Worm (Caenorhabditis elegans): ENCODE results near the gene F22E5.13.
"Not testable (repeated sequence)": the region's sequence is repeated elsewhere in the genome, so short reads cannot be mapped to it uniquely, and the experiment has no call there.

Gene F22E5.13

DNA sequence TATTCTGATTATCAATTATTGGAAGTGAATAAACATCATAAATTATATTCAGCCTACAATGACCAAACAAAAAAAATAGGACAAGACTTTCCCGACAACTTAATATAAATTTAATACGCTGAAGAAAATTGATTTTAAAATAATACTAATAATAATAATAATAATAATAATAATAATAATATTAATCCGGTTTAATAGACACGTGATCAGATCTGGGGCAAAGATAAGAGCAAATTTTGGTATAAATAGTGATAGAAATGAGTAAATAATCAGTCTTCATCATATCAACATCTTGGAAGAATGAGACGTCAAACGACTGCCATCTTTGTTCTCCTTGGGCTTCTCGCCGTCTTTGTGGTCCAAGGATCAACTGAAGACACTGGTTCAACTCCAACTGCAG lies 30.3 kb downstream of the F22E5.13 start, which contains the start of gene msrp-6:
Gene msrp-6 (plus strand): TSS at position 301 of the 400 bp plus-strand sequence.
- TF ChIP-seq unc-62 (GFP tag; optimal IDR thresholded peaks at IDR 0.05): not testable (repeated sequence)

DNA sequence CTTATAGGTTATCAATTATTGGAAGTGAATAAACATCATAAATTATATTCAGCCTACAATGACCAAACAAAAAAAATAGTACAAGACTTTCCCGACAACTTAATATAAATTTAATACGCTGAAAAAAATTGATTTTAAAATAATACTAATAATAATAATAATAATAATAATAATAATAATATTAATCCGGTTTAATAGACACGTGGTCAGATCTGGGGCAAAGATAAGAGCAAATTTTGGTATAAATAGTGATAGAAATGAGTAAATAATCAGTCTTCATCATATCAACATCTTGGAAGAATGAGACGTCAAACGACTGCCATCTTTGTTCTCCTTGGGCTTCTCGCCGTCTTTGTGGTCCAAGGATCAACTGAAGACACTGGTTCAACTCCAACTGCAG lies 32.8 kb downstream of the F22E5.13 start, which contains the start of gene msrp-5:
Gene msrp-5 (plus strand): TSS at position 301 of the 400 bp plus-strand sequence.
- not testable (repeated sequence) for TF ChIP-seq unc-62 (GFP tag; optimal IDR thresholded peaks at IDR 0.05)

DNA sequence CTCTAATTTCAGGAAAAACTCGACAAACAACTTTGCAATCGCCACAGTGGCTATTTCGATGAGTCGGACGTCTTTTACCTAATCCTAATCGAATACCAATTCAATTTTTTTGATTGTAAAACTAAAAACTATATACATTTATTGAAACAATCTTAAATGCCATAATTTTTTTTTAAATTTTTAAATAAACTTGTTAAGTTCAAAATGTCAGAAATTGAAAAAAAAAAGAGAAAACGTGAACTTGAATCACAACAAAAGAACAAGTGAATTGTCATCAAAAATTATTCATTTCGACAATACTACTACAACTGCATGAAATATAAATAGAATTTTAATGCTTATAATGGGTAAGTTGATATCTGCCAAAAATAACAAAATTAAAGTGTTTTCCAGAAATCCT lies 37.2 kb downstream of the F22E5.13 start, which contains the start of gene D2062.13:
Gene D2062.13 (plus strand): TSS at position 301 of the 400 bp plus-strand sequence.
- TF ChIP-seq unc-62 (GFP tag; optimal IDR thresholded peaks at IDR 0.05): not testable (repeated sequence)

DNA sequence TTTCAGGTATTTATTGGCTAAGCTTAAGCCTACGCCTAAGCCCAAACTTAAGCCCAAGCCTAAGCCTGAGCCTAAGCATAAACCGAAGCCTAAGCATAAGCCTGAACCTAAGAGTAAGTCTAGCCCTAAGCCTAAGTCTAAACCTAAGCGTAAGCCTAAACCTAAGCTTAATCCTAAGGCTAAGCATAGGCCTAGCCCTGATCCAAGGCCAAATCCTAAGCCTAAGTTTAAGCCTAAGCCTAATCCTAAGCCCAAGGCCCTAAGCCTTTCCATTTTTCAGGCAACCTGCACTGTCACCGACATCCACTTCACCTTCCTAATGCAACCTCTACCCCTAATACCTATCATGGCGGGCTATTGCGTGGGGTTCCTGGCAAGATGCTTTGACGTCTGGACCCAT lies 38.4 kb downstream of the F22E5.13 start:
- TF ChIP-seq unc-62 (GFP tag; optimal IDR thresholded peaks at IDR 0.05): no peak

DNA sequence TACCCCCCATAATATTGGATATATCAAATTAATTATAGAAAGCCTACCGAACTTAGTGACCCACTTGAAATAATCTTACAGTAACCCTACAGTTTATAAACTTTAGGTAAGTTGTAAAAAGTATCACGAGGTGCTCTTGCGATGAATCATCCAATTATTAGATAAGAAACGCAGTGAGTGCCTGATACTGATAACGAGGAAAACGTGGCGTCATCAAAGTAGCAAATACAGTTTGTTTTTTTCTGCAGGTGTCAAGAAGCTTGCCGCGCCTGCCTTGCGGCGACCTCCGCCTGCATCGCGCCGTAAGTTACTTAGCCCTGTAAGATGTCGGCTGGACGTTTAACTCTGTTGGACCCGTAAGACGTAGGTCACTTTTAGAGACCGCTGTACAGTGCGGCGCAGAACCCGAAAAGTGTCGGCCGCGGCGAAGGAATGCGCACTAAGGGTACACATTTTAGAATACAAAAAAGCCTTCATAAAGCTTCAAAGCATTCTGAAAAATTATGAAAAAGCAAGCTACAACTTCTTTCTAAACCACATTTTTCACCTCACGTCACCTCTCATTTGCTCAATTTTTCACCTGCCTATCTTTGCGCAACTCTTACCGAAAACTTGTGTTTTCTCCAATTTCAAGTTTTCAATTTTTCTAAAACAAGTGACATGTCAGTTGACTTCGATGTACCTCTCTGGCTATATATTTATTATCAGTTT lies 39.1 kb downstream of the F22E5.13 start, which contains the start of gene sri-38:
Gene sri-38 (plus strand): TSS at position 661 of the 711 bp plus-strand sequence.
- no peak for TF ChIP-seq unc-62 (GFP tag; optimal IDR thresholded peaks at IDR 0.05)

DNA sequence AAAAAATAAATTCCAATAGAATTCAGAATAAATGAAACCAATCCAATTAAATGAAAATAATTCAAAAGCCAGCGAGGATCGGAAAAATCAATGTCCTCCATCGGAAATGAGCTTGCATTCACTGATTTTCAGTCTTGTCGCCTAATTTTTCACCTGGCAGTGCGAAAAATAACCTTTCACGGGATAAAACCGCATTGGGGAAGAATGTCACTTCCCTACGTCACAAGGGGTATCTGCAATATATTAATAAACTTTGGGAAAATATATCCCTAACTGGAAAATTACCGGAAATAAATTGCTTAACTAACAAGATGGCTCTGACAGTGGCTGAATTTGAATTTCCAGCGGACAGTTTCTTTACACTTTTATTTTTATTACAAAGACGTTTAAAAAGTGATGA lies 44.1 kb downstream of the F22E5.13 start, which contains the start of gene sri-77:
Gene sri-77 (minus strand): TSS at position 101 of the 400 bp plus-strand sequence.
- TF ChIP-seq unc-62 (GFP tag; optimal IDR thresholded peaks at IDR 0.05): no peak

DNA sequence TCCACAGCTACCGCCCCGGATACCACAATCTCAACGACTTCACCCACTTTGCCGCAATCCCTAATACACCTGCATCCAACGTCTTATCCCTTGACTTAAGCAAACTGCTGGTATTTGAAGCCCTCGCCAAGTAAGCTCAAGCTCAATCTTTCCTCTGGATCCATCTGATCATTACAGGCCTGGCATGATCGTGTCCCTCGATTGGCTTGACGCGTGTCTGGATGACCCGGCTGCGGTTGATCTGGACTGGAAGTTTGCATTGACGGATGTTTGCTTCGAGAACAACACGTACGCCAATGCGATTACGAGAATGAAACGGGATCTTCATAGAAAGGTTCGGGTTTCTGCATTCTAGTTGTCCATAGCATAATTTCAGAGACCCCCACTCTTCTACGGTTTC lies 48.5 kb downstream of the F22E5.13 start:
- TF ChIP-seq unc-62 (GFP tag; optimal IDR thresholded peaks at IDR 0.05): no peak

DNA sequence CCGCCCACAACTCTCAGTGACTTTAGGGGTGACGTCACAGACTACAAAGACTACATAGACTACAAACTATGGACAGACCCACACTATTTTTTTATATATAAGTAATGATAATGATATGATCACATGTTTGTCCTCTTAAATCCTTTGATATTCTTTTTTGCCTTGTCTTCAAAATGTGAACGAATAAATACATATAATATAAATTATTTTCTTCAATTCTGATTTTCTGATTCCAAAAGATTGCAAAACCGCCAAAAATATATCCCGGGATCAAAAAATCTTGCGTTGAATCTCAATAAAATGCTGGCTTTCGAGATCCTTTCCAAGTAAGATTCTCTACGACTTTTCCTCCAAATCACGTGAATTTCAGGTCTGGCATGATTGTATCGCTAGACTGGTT lies 49.3 kb downstream of the F22E5.13 start, which contains the start of gene F33H12.1:
Gene F33H12.1 (plus strand): TSS at position 301 of the 400 bp plus-strand sequence.
- not testable (repeated sequence) for TF ChIP-seq unc-62 (GFP tag; optimal IDR thresholded peaks at IDR 0.05)
